Worm (Caenorhabditis elegans) whole organism, L3 larva: Measurements from ENCODE around the gene molo-1.

ENCODE experiments used
- ama-1 ChIP-seq: fragments of 150-350 bp; optimal IDR thresholded peaks from 2 replicates; lab custom pipeline; 2018
- lsy-12 ChIP-seq: sonication (generic microtip); optimal IDR thresholded peaks from 2 replicates; lab custom pipeline; 2016; ENCODE audit warnings: mild to moderate bottlenecking, missing genetic modification characterization, missing compliant biosample characterization
- nhr-28 ChIP-seq: fragments of 150-350 bp; optimal IDR thresholded peaks from 2 replicates; lab custom pipeline; 2014; ENCODE audit warnings: missing biosample characterization, missing genetic modification characterization

DNA sequence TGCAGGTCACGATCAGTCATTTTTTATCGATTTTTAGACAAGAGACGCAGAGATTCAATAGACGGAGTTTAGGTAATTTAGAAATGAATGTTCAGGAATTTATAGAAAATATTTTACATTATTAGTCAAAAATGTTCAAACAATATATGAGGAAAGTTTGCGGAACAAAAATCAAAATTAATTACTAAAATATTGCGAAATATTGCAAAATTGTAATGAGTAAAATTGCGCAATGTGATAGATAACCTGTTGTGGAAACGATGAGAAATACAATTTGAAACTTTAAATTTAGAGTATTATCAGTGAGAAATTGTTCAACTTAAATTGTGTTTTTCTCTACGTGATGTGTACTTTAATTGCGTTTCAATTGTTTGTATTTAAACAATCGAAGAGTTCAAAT is 7.3 kb downstream of the molo-1 start, which contains the start of gene F56D2.5:
- no peak for TF ChIP-seq nhr-28
- no peak for TF ChIP-seq lsy-12 (tag; lab: Kevin White, UChicago)
- TF ChIP-seq ama-1: no peak
